Worm (Caenorhabditis elegans): ENCODE results near the gene K07C5.9.

DNA sequence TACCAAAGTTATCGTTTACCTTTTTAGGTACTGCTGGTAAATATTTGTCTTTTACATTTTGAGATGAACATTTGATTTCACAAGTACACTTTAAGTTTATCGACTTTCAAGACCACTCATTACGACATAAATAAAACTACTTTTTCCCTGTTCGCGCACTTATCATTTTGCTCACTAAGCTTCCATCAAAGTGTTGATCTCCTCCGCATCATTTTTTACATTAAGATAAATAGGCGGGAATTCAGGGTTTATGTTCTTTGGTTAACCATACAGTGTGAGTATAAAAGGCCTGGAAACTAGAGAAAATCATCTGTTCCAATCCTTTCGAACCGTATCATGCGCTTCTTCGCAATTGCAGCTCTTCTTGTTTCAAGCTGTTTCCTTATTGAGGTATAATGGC, 32.2 kb upstream of the K07C5.9 start, which contains the start of gene pqn-2:
- TF ChIP-seq ama-1 (optimal IDR thresholded peaks at IDR 0.05) (no peak), aly-2 (tag; optimal IDR thresholded peaks at IDR 0.05) (no peak), sem-4 (tag; optimal IDR thresholded peaks at IDR 0.05) (no peak), zag-1 (tag; optimal IDR thresholded peaks at IDR 0.05) (no peak), lsy-2 (tag; optimal IDR thresholded peaks at IDR 0.05) (no peak), nhr-77 (tag; optimal IDR thresholded peaks at IDR 0.05) (no peak), nhr-21 (tag; optimal IDR thresholded peaks at IDR 0.05) (no peak), nhr-25 (tag; optimal IDR thresholded peaks at IDR 0.05) (no peak), dmd-4 (tag; optimal IDR thresholded peaks at IDR 0.05) (no peak), fos-1 (tag; optimal IDR thresholded peaks at IDR 0.05) (no peak), Y55F3AM.14 (GFP tag; optimal IDR thresholded peaks at IDR 0.05) (no peak), unc-62 (GFP tag; optimal IDR thresholded peaks at IDR 0.05) (no peak), R02D3.7 (tag; optimal IDR thresholded peaks at IDR 0.05) (no peak), lin-13 (GFP tag; optimal IDR thresholded peaks at IDR 0.05) (no peak)
